Fruit fly (Drosophila melanogaster) whole organism, prepupa: ENCODE data around the gene CG7992.

Source experiments
- CG10669 ChIP-seq: fragments of 200-800 bp; sonication (Bioruptor generic); optimal IDR thresholded peaks from 3 replicates; lab custom pipeline; 2018; ENCODE audit warnings: missing biosample characterization, mild to moderate bottlenecking, missing genetic modification characterization, moderate library complexity
- CG11294 ChIP-seq: fragments of 200-800 bp; sonication (Bioruptor generic); IDR thresholded peaks from 2 replicates; pipeline ENCODE4 v1.3.6; 2022; ENCODE audit warnings: missing biosample characterization, missing genetic modification characterization
- CG11762 ChIP-seq: fragments of 200-800 bp; sonication (Bioruptor generic); optimal IDR thresholded peaks from 3 replicates; lab custom pipeline; 2016; ENCODE audit warnings: missing biosample characterization, missing genetic modification characterization; ENCODE audit not compliant: insufficient read depth
- CG15336 ChIP-seq: fragments of 200-800 bp; sonication (Bioruptor generic); IDR thresholded peaks from 2 replicates; pipeline ENCODE4 v1.3.6; 2022; ENCODE audit warnings: missing biosample characterization, missing genetic modification characterization
- CG31627 ChIP-seq: fragments of 200-800 bp; sonication (Bioruptor generic); optimal IDR thresholded peaks from 3 replicates; lab custom pipeline; 2016; ENCODE audit warnings: missing biosample characterization, missing genetic modification characterization
- CG32006 ChIP-seq: fragments of 200-800 bp; sonication (Bioruptor generic); optimal IDR thresholded peaks from 3 replicates; lab custom pipeline; 2017; ENCODE audit warnings: missing biosample characterization, mild to moderate bottlenecking, missing genetic modification characterization
- CG3919 ChIP-seq: fragments of 200-800 bp; sonication (Bioruptor generic); optimal IDR thresholded peaks from 3 replicates; lab custom pipeline; 2016; ENCODE audit warnings: missing biosample characterization, missing genetic modification characterization
- CG4318 ChIP-seq: fragments of 200-800 bp; sonication (Bioruptor generic); optimal IDR thresholded peaks from 3 replicates; lab custom pipeline; 2017; ENCODE audit warnings: missing biosample characterization, mild to moderate bottlenecking, missing genetic modification characterization
- CG6792 ChIP-seq: fragments of 200-800 bp; sonication (Bioruptor generic); optimal IDR thresholded peaks from 3 replicates; lab custom pipeline; 2016; ENCODE audit warnings: missing biosample characterization, missing genetic modification characterization
- CG6808 ChIP-seq: fragments of 200-800 bp; sonication (Bioruptor generic); optimal IDR thresholded peaks from 3 replicates; lab custom pipeline; 2017; ENCODE audit warnings: missing biosample characterization, missing genetic modification characterization, mild to moderate bottlenecking, moderate library complexity, missing genetic modification reagents
- CG6854 ChIP-seq: fragments of 200-800 bp; sonication (Bioruptor generic); optimal IDR thresholded peaks from 2 replicates; lab custom pipeline; 2017; ENCODE audit warnings: missing biosample characterization, mild to moderate bottlenecking, missing genetic modification characterization
- CG7368 ChIP-seq: fragments of 200-800 bp; sonication (Bioruptor generic); optimal IDR thresholded peaks from 3 replicates; lab custom pipeline; 2016; ENCODE audit warnings: missing biosample characterization, missing genetic modification characterization
- CG8119 ChIP-seq: fragments of 200-800 bp; sonication (Bioruptor generic); IDR thresholded peaks from 3 replicates; pipeline ENCODE4 v1.3.6; 2022; ENCODE audit warnings: missing biosample characterization, missing genetic modification characterization
- CG8632 ChIP-seq: fragments of 200-800 bp; sonication (Bioruptor generic); optimal IDR thresholded peaks from 3 replicates; lab custom pipeline; 2016; ENCODE audit warnings: missing biosample characterization, missing genetic modification characterization
- CG9139 ChIP-seq: fragments of 200-800 bp; sonication (Bioruptor generic); optimal IDR thresholded peaks from 3 replicates; lab custom pipeline; 2017; ENCODE audit warnings: missing biosample characterization, mild to moderate bottlenecking, missing genetic modification characterization
- Eip78C ChIP-seq: fragments of 200-800 bp; sonication (Bioruptor generic); peaks from one replicate; lab custom pipeline; 2016; ENCODE audit warnings: missing biosample characterization, missing genetic modification characterization
- Ets21C ChIP-seq: fragments of 200-800 bp; sonication (Bioruptor generic); optimal IDR thresholded peaks from 3 replicates; lab custom pipeline; 2016; ENCODE audit warnings: missing biosample characterization, missing genetic modification characterization
- Ets96B ChIP-seq: fragments of 200-800 bp; optimal IDR thresholded peaks from 2 replicates; lab custom pipeline; 2019; ENCODE audit warnings: missing biosample characterization, mild to moderate bottlenecking, missing genetic modification characterization, moderate library complexity
- Hr38 ChIP-seq: sonication (Bioruptor generic); optimal IDR thresholded peaks from 2 replicates; lab custom pipeline; 2016; ENCODE audit warnings: missing biosample characterization, missing genetic modification characterization
- Hr39 ChIP-seq: fragments of 200-800 bp; sonication (Bioruptor generic); optimal IDR thresholded peaks from 2 replicates; lab custom pipeline; 2016; ENCODE audit warnings: missing biosample characterization, missing genetic modification characterization
- Hr4 ChIP-seq: fragments of 200-800 bp; sonication (Bioruptor generic); optimal IDR thresholded peaks from 3 replicates; lab custom pipeline; 2016; ENCODE audit warnings: missing biosample characterization, missing genetic modification characterization
- Lpt ChIP-seq: fragments of 200-800 bp; sonication (Bioruptor generic); optimal IDR thresholded peaks from 3 replicates; lab custom pipeline; 2016; ENCODE audit warnings: missing biosample characterization, missing genetic modification characterization
- OdsH ChIP-seq: fragments of 200-800 bp; sonication (Bioruptor generic); optimal IDR thresholded peaks from 3 replicates; lab custom pipeline; 2016; ENCODE audit warnings: missing biosample characterization, missing genetic modification characterization
- Smox ChIP-seq: fragments of 200-800 bp; sonication (Bioruptor generic); optimal IDR thresholded peaks from 3 replicates; lab custom pipeline; 2016; ENCODE audit warnings: missing biosample characterization, missing genetic modification characterization
- Sox102F ChIP-seq: fragments of 200-800 bp; sonication (Bioruptor generic); optimal IDR thresholded peaks from 2 replicates; lab custom pipeline; 2016; ENCODE audit warnings: missing biosample characterization, mild to moderate bottlenecking, missing genetic modification characterization
- Sox14 ChIP-seq: fragments of 200-800 bp; sonication (Bioruptor generic); optimal IDR thresholded peaks from 3 replicates; lab custom pipeline; 2016; ENCODE audit warnings: missing biosample characterization, missing genetic modification characterization
- Sox15 ChIP-seq: fragments of 200-800 bp; sonication (Bioruptor generic); optimal IDR thresholded peaks from 3 replicates; lab custom pipeline; 2016; ENCODE audit warnings: missing biosample characterization, missing genetic modification characterization
- achi ChIP-seq: fragments of 200-800 bp; sonication (Bioruptor generic); optimal IDR thresholded peaks from 3 replicates; lab custom pipeline; 2016; ENCODE audit warnings: missing biosample characterization, missing genetic modification characterization
- acj6 ChIP-seq: fragments of 200-800 bp; sonication (Bioruptor generic); optimal IDR thresholded peaks from 3 replicates; lab custom pipeline; 2016; ENCODE audit warnings: missing biosample characterization, missing genetic modification characterization
- cyc ChIP-seq: fragments of 200-800 bp; sonication (Bioruptor generic); optimal IDR thresholded peaks from 3 replicates; lab custom pipeline; 2016; ENCODE audit warnings: missing biosample characterization, missing genetic modification characterization
- dsx ChIP-seq: fragments of 200-800 bp; optimal IDR thresholded peaks from 3 replicates; lab custom pipeline; 2019; ENCODE audit warnings: missing biosample characterization, mild to moderate bottlenecking, missing genetic modification characterization, moderate library complexity; ENCODE audit not compliant: poor library complexity, severe bottlenecking
- eg ChIP-seq: fragments of 200-800 bp; sonication (Bioruptor generic); IDR thresholded peaks from 3 replicates; pipeline ENCODE4 v1.3.6; 2022; ENCODE audit warnings: missing biosample characterization, missing genetic modification characterization
- esn ChIP-seq: fragments of 200-800 bp; sonication (Bioruptor generic); optimal IDR thresholded peaks from 2 replicates; lab custom pipeline; 2016; ENCODE audit warnings: missing biosample characterization, mild to moderate bottlenecking, missing genetic modification characterization, moderate library complexity
- fd59A ChIP-seq: fragments of 200-800 bp; sonication (Bioruptor generic); optimal IDR thresholded peaks from 2 replicates; lab custom pipeline; 2017; ENCODE audit warnings: missing biosample characterization, mild to moderate bottlenecking, missing genetic modification characterization, missing genetic modification reagents
- fd85E ChIP-seq: fragments of 200-800 bp; sonication (Bioruptor generic); optimal IDR thresholded peaks from 3 replicates; lab custom pipeline; 2016; ENCODE audit warnings: missing biosample characterization, missing genetic modification characterization
- fkh ChIP-seq: fragments of 200-800 bp; sonication (Bioruptor generic); optimal IDR thresholded peaks from 3 replicates; lab custom pipeline; 2017; ENCODE audit warnings: missing biosample characterization, mild to moderate bottlenecking, missing genetic modification characterization, moderate library complexity
- lz ChIP-seq: fragments of 200-800 bp; sonication (Bioruptor generic); optimal IDR thresholded peaks from 3 replicates; lab custom pipeline; 2016; ENCODE audit warnings: missing biosample characterization, missing genetic modification characterization
- pdm3 ChIP-seq: fragments of 200-800 bp; sonication (Bioruptor generic); optimal IDR thresholded peaks from 3 replicates; lab custom pipeline; 2016; ENCODE audit warnings: missing biosample characterization, missing genetic modification characterization
- spab ChIP-seq: fragments of 200-800 bp; sonication (Bioruptor generic); optimal IDR thresholded peaks from 2 replicates; lab custom pipeline; 2017; ENCODE audit warnings: missing biosample characterization, mild to moderate bottlenecking, missing genetic modification characterization, missing genetic modification reagents
- ss ChIP-seq, 2 experiments: fragments of 200-800 bp; sonication (Bioruptor generic); optimal IDR thresholded peaks; 2 replicates in 1 of 2; 3 replicates in 1 of 2; lab custom pipeline; 2017 to 2018; ENCODE audit warnings: mild to moderate bottlenecking in 2 of 2, missing biosample characterization in 2 of 2, missing genetic modification characterization in 2 of 2, moderate library complexity in 1 of 2
- svp ChIP-seq: fragments of 200-800 bp; sonication (Bioruptor generic); peaks from one replicate; lab custom pipeline; 2016; ENCODE audit warnings: missing biosample characterization, missing genetic modification characterization
- topi ChIP-seq: fragments of 200-800 bp; sonication (Bioruptor generic); optimal IDR thresholded peaks from 3 replicates; lab custom pipeline; 2016; ENCODE audit warnings: missing biosample characterization, missing genetic modification characterization
- vri ChIP-seq: fragments of 200-800 bp; sonication (Bioruptor generic); optimal IDR thresholded peaks from 3 replicates; lab custom pipeline; 2016; ENCODE audit warnings: missing biosample characterization, mild to moderate bottlenecking, missing genetic modification characterization

Gene CG7992

DNA sequence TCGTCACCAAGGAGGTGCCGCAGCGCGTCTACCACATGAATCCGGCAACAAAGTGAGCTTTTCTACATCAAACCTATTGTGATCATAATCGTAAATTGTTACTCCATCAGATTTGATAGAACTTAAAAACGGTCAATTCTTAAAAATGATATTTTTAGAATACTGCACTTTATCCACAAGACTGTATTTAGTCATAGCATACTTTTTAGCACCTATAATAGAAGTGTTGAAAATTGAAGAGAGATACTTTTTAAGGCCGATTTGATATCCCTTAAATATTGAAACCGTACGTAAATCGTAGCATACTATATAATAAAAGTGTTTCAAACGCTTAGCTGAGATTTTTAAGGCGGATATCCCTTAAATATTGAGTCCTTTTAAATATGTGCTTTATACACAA is 3.1 kb upstream of the CG7992 start:
- TF ChIP-seq fd85E (GFP tag; lab: Kevin White, UChicago) (no peak), CG6854 (no peak), lz (no peak), CG4318 (GFP tag; lab: Kevin White, UChicago) (no peak)

DNA sequence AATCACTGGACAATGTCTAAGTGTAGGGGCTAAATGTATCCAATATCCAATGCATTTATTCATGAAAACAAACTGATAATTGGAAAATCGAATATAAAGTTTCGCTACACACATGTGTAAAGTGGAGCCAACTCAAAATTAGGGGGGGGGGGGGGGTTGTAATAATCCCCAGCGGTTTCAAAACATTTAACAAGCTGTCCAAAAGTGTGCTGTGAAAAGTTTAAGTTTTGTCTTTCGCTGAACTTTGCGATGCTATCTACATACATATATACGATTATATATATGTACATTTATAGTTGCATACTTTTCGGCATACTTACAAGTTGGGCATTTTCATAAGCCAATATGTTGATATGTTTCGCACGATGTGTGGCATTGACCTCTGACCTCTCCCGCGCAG is 2.3 kb upstream of the CG7992 start:
- TF ChIP-seq CG6792 (no peak), esn (GFP tag; lab: Kevin White, UChicago) (no peak), vri (GFP tag; lab: Kevin White, UChicago) (no peak), Sox102F (no peak), cyc (GFP tag; lab: Kevin White, UChicago) (no peak), CG32006 (no peak), CG6854 (no peak)

DNA sequence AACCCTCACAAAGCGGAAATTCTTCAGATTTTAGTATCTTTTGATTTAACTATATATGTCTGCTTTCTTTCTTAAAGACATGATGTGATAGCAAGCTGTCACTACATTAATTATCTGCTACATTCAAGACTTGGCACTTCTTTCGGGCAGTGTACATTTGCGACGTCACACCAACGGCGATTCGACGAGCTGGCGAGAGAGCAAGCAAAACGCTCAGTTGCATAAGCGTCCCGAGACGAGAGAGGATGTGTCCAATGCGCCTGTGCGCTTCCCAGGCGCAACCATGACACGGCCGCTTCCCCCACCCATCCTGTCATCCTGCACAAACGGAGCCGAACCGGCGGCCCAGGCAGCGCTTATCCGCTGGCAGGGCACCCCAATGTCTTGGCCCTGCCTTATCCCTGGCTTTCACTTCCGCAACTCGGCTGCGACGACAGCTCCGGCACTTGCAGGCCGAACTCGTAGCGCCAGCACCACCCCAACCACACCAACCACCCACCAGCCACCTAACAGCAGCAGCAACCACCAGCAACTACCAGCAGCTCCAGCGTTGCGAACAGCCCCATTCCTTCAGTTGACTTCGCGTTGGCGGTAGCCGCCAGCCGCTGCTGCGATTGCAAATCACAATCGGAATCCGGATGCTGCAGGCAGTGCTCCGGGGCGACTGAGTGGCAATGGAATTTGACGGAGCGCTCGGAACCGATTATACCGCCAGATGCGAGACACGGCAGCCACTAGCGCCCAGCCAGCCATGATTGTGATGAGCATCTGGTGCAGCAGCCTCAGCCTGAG is 1.6 kb upstream of the CG7992 start, which contains the start of gene Hs3st-B:
TSS of gene Hs3st-B (plus strand) at position 214 of the 792 bp plus-strand sequence.
- TF ChIP-seq eg: no peak
- TF ChIP-seq CG8632 (GFP tag; lab: Kevin White, UChicago): no peak
- no peak for TF ChIP-seq ss (GFP tag; optimal IDR thresholded peaks at IDR 0.05; lab: Kevin White, UChicago)
- no peak for TF ChIP-seq pdm3 (GFP tag; lab: Kevin White, UChicago)
- peak; percentile 14 for TF ChIP-seq vri (GFP tag; lab: Kevin White, UChicago)
- no peak for TF ChIP-seq Hr4 (GFP tag; lab: Kevin White, UChicago)
- no peak for TF ChIP-seq CG15336
- TF ChIP-seq CG7368 (GFP tag; lab: Kevin White, UChicago): no peak
- peak; percentile 43 for TF ChIP-seq Eip78C (GFP tag; lab: Kevin White, UChicago)
- TF ChIP-seq esn (GFP tag; lab: Kevin White, UChicago): no peak
- TF ChIP-seq fd59A (GFP tag; lab: Kevin White, UChicago): no peak

DNA sequence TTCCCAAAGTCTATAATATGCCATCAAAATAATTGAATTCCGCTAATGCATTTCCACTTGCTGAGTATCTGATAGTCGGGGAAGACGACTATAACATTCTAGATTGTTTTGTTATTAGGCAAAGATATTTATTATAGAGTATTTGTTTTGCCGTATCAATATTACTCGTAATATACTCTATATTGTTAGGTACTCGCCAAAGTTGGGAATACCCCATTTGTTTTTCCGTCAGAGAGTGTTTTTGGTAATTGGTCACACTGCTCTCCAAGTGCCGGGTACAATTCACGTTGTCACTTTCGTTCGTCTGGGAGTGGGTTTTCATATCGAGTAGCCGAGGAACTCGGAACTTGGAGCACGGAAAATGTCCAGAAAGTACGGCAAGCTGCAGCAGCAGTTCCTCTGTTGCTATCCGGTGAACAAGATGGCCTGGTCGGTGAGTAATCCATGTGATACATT is 3.6 kb downstream of the CG7992 start, which contains the start of gene CG7889:
TSS of gene CG7889 (plus strand) at position 253 of the 456 bp plus-strand sequence.
- no peak for TF ChIP-seq CG7368 (GFP tag; lab: Kevin White, UChicago)
- no peak for TF ChIP-seq OdsH (GFP tag; lab: Kevin White, UChicago)
- peak; percentile 39 for TF ChIP-seq CG3919 (GFP tag; lab: Kevin White, UChicago)
- TF ChIP-seq ss (GFP tag; optimal IDR thresholded peaks at IDR 0.05; lab: Kevin White, UChicago): no peak
- TF ChIP-seq Sox14: no peak
- peak; percentile 32 for TF ChIP-seq topi
- no peak for TF ChIP-seq Sox15 (GFP tag; lab: Kevin White, UChicago)
- no peak for TF ChIP-seq spab (GFP tag; lab: Kevin White, UChicago)
- TF ChIP-seq Hr38 (GFP tag; lab: Kevin White, UChicago): no peak
- TF ChIP-seq dsx (GFP tag; lab: Kevin White, UChicago): no peak
- TF ChIP-seq cyc (GFP tag; lab: Kevin White, UChicago): peak; percentile 30
- TF ChIP-seq CG4318 (GFP tag; lab: Kevin White, UChicago): no peak
- peak; percentile 19 for TF ChIP-seq Ets96B (tag; lab: Kevin White, UChicago)
- TF ChIP-seq CG10669 (GFP tag; lab: Kevin White, UChicago): peak; percentile 31
- no peak for TF ChIP-seq lz
- TF ChIP-seq Lpt (GFP tag; lab: Kevin White, UChicago): no peak
- peak; percentile 11 for TF ChIP-seq achi (GFP tag; lab: Kevin White, UChicago)
- peak; percentile 62 for TF ChIP-seq svp (GFP tag; lab: Kevin White, UChicago)
- TF ChIP-seq Ets21C (GFP tag; lab: Kevin White, UChicago): no peak
- TF ChIP-seq CG6808 (GFP tag; lab: Kevin White, UChicago): no peak
- peak; percentile 26 for TF ChIP-seq acj6 (GFP tag; lab: Kevin White, UChicago)
- TF ChIP-seq CG31627 (GFP tag; lab: Kevin White, UChicago): no peak
- TF ChIP-seq esn (GFP tag; lab: Kevin White, UChicago): peak; percentile 8
- TF ChIP-seq CG32006: no peak
- no peak for TF ChIP-seq CG11294 (GFP tag; lab: Robert Waterston, UW)
- TF ChIP-seq CG8632 (GFP tag; lab: Kevin White, UChicago): no peak
- TF ChIP-seq CG11762 (GFP tag; lab: Kevin White, UChicago): no peak
- no peak for TF ChIP-seq fkh
- TF ChIP-seq CG9139 (GFP tag; lab: Kevin White, UChicago): no peak
- TF ChIP-seq Sox102F: no peak
- no peak for TF ChIP-seq CG8119 (GFP tag; lab: Robert Waterston, UW)
- TF ChIP-seq Hr39 (GFP tag; lab: Kevin White, UChicago): peak; percentile 7
- no peak for TF ChIP-seq CG6792
- peak; percentile 15 for TF ChIP-seq Smox (GFP tag; lab: Kevin White, UChicago)
- no peak for TF ChIP-seq fd85E (GFP tag; lab: Kevin White, UChicago)
